Worm (Caenorhabditis elegans): Measurements from ENCODE around the gene F35E8.9.

Gene F35E8.9

ce11 chrV:15879508-15879907, 37.9 kb downstream of the F35E8.9 start, which contains the start of gene nhr-84:
Gene nhr-84, minus strand, starts transcription at chrV:15879608.
- TF ChIP-seq tbx-37 (GFP tag; conservative IDR thresholded peaks at IDR 0.05) (no peak), flt-1 (GFP tag; IDR thresholded peaks at IDR 0.05) (no peak), F13C5.2 (tag; optimal IDR thresholded peaks at IDR 0.05) (no peak), sea-1 (GFP tag; conservative IDR thresholded peaks at IDR 0.05) (no peak), tbx-11 (GFP tag; IDR thresholded peaks at IDR 0.05) (no peak), hmbx-1 (tag; optimal IDR thresholded peaks at IDR 0.05) (no peak), aly-1 (tag; optimal IDR thresholded peaks at IDR 0.05) (no peak)

- no peak for TF ChIP-seq ceh-13 (GFP tag; optimal IDR thresholded peaks at IDR 0.05)
- no peak for TF ChIP-seq F13C5.2 (tag; optimal IDR thresholded peaks at IDR 0.05)
- no peak for TF ChIP-seq hmg-4 (GFP tag; optimal IDR thresholded peaks at IDR 0.05)
- no peak for TF ChIP-seq aly-1 (tag; optimal IDR thresholded peaks at IDR 0.05)
- TF ChIP-seq hnd-1 (tag; optimal IDR thresholded peaks at IDR 0.05): no peak
- no peak for TF ChIP-seq scrt-1 (GFP tag; IDR thresholded peaks at IDR 0.05)
- TF ChIP-seq B0310.2 (tag; optimal IDR thresholded peaks at IDR 0.05): no peak
- TF ChIP-seq tra-4 (tag; optimal IDR thresholded peaks at IDR 0.05): no peak
- TF ChIP-seq ceh-36 (tag; optimal IDR thresholded peaks at IDR 0.05): no peak
- no peak for TF ChIP-seq ama-1 (optimal IDR thresholded peaks at IDR 0.05)
- TF ChIP-seq sea-1 (GFP tag; conservative IDR thresholded peaks at IDR 0.05): no peak
Observed at ce11 chrV:15876308-15876707, 41.0 kb downstream of the F35E8.9 start, which contains the start of gene nhr-102. Gene nhr-102, minus strand, starts transcription at chrV:15876408.

- TF ChIP-seq flt-1 (GFP tag; IDR thresholded peaks at IDR 0.05): peak; percentile 100
- peak; percentile 99 for TF ChIP-seq pes-1 (GFP tag; IDR thresholded peaks at IDR 0.05)
- TF ChIP-seq ceh-13 (GFP tag; optimal IDR thresholded peaks at IDR 0.05): peak; percentile 99
- TF ChIP-seq hmg-4 (GFP tag; optimal IDR thresholded peaks at IDR 0.05): peak; percentile 99
- peak; percentile 96 for TF ChIP-seq hnd-1 (tag; optimal IDR thresholded peaks at IDR 0.05)
- peak; percentile 99 for TF ChIP-seq aly-1 (tag; optimal IDR thresholded peaks at IDR 0.05)
- no peak for TF ChIP-seq ama-1 (optimal IDR thresholded peaks at IDR 0.05)
- TF ChIP-seq tbx-37 (GFP tag; conservative IDR thresholded peaks at IDR 0.05): peak; percentile 100
- TF ChIP-seq F13C5.2 (tag; optimal IDR thresholded peaks at IDR 0.05): peak; percentile 100
- TF ChIP-seq tbx-11 (GFP tag; IDR thresholded peaks at IDR 0.05): peak; percentile 100
- TF ChIP-seq tra-4 (tag; optimal IDR thresholded peaks at IDR 0.05): peak; percentile 98
- TF ChIP-seq sea-1 (GFP tag; conservative IDR thresholded peaks at IDR 0.05): peak; percentile 99
- TF ChIP-seq B0310.2 (tag; optimal IDR thresholded peaks at IDR 0.05): peak; percentile 99
- peak; percentile 100 for TF ChIP-seq scrt-1 (GFP tag; IDR thresholded peaks at IDR 0.05)
- TF ChIP-seq hmbx-1 (tag; optimal IDR thresholded peaks at IDR 0.05): peak; percentile 94
- peak; percentile 98 for TF ChIP-seq ceh-36 (tag; optimal IDR thresholded peaks at IDR 0.05)
- peak; percentile 97 for TF ChIP-seq ets-7 (tag; optimal IDR thresholded peaks at IDR 0.05)
Observed at ce11 chrV:15873762-15874161, 43.6 kb downstream of the F35E8.9 start.

- TF ChIP-seq pes-1 (GFP tag; IDR thresholded peaks at IDR 0.05) (no peak), hnd-1 (tag; optimal IDR thresholded peaks at IDR 0.05) (no peak), ama-1 (optimal IDR thresholded peaks at IDR 0.05) (no peak), B0310.2 (tag; optimal IDR thresholded peaks at IDR 0.05) (no peak)
Observed at ce11 chrV:15872273-15872672, 45.1 kb downstream of the F35E8.9 start, which contains the start of gene str-56. Gene str-56, plus strand, starts transcription at chrV:15872573.

- no peak for TF ChIP-seq flt-1 (GFP tag; IDR thresholded peaks at IDR 0.05)
- no peak for TF ChIP-seq aly-1 (tag; optimal IDR thresholded peaks at IDR 0.05)
- TF ChIP-seq tra-4 (tag; optimal IDR thresholded peaks at IDR 0.05): no peak
- TF ChIP-seq B0310.2 (tag; optimal IDR thresholded peaks at IDR 0.05): no peak
- no peak for TF ChIP-seq scrt-1 (GFP tag; IDR thresholded peaks at IDR 0.05)
- no peak for TF ChIP-seq tbx-37 (GFP tag; conservative IDR thresholded peaks at IDR 0.05)
Observed at ce11 chrV:15870356-15870755, 47.0 kb downstream of the F35E8.9 start, which contains the start of gene str-57. Gene str-57, plus strand, starts transcription at chrV:15870656.

- TF ChIP-seq tra-4 (tag; optimal IDR thresholded peaks at IDR 0.05) (no peak), tbx-37 (GFP tag; conservative IDR thresholded peaks at IDR 0.05) (no peak), pes-1 (GFP tag; IDR thresholded peaks at IDR 0.05) (no peak), aly-1 (tag; optimal IDR thresholded peaks at IDR 0.05) (no peak), F13C5.2 (tag; optimal IDR thresholded peaks at IDR 0.05) (no peak), ceh-13 (GFP tag; optimal IDR thresholded peaks at IDR 0.05) (no peak), hmbx-1 (tag; optimal IDR thresholded peaks at IDR 0.05) (no peak), hnd-1 (tag; optimal IDR thresholded peaks at IDR 0.05) (no peak), tbx-11 (GFP tag; IDR thresholded peaks at IDR 0.05) (no peak), B0310.2 (tag; optimal IDR thresholded peaks at IDR 0.05) (no peak), flt-1 (GFP tag; IDR thresholded peaks at IDR 0.05) (no peak), hmg-4 (GFP tag; optimal IDR thresholded peaks at IDR 0.05) (no peak), ets-7 (tag; optimal IDR thresholded peaks at IDR 0.05) (no peak), ceh-36 (tag; optimal IDR thresholded peaks at IDR 0.05) (no peak), scrt-1 (GFP tag; IDR thresholded peaks at IDR 0.05) (no peak), sea-1 (GFP tag; conservative IDR thresholded peaks at IDR 0.05) (no peak), ama-1 (optimal IDR thresholded peaks at IDR 0.05) (no peak)
Observed at ce11 chrV:15867373-15867772, 50.0 kb downstream of the F35E8.9 start, which contains the start of gene fbxa-197. Gene fbxa-197, plus strand, starts transcription at chrV:15867673.
